Worm (Caenorhabditis elegans): ENCODE measurements around the gene lurp-1.

lurp-1 gene

DNA sequence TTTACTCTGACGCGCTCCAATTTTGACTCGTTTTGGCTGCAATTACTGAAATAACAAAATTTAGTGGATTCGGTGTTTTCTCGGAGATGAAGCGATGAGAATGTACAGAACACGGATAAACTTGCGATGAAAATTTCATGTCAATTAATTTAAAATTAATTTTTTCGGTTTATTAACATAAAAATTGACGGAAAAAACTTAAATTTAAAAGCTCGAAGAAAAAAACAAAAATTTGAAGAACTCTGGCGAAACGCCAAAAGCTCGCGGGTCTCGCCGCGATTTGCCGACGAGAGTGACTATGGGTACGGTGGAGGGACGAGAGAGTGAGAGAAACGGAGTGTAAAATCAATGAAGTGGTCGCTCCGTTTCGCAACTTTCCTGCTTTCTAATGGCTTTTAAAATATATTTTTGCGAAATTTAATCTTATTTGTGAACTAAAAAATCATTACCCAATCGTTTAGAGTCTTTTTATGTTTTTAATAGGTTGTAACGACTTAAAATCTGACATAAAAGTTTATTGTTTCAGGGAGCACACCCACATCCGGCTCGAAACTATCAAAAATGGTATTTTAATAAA is 12.0 kb upstream of the lurp-1 start, which contains the start of the genes gmps-1 and cap-2 (continued):
- TF ChIP-seq dsc-1 (tag; optimal IDR thresholded peaks at IDR 0.05) = peak; percentile 98
- TF ChIP-seq F16B12.6 (tag; optimal IDR thresholded peaks at IDR 0.05) = peak; percentile 71
- TF ChIP-seq mep-1 (tag; optimal IDR thresholded peaks at IDR 0.05) = peak; percentile 94
- TF ChIP-seq nhr-90 (tag; optimal IDR thresholded peaks at IDR 0.05; ENCODE audit: poor library complexity) = peak; percentile 96
- peak; percentile 98 for TF ChIP-seq nhr-85 (tag)
- peak; percentile 95 for TF ChIP-seq mab-9 (GFP tag; IDR thresholded peaks at IDR 0.05)
- TF ChIP-seq hlh-4 (tag; optimal IDR thresholded peaks at IDR 0.05) = no peak
- peak; percentile 95 for TF ChIP-seq lin-13 (GFP tag; optimal IDR thresholded peaks at IDR 0.05)
- peak; percentile 92 for TF ChIP-seq efl-3 (GFP tag; optimal IDR thresholded peaks at IDR 0.05)
- TF ChIP-seq blmp-1 (tag; optimal IDR thresholded peaks at IDR 0.05) = peak; percentile 81
- peak; percentile 96 for TF ChIP-seq lin-14 (GFP tag; optimal IDR thresholded peaks at IDR 0.05)
- TF ChIP-seq nhr-11 (tag; optimal IDR thresholded peaks at IDR 0.05) = peak; percentile 92
- TF ChIP-seq isw-1 (GFP tag; IDR thresholded peaks at IDR 0.05) = peak; percentile 97
- TF ChIP-seq pag-3 (tag; optimal IDR thresholded peaks at IDR 0.05; ENCODE audit: borderline replicate concordance, insufficient read depth) = no peak
- TF ChIP-seq unc-62 (GFP tag; optimal IDR thresholded peaks at IDR 0.05) = peak; percentile 78
- TF ChIP-seq elt-3 (tag; optimal IDR thresholded peaks at IDR 0.05) = peak in 4 of 6 experiments; percentile 23 to 86 (median 46)
- TF ChIP-seq nhr-76 (tag; optimal IDR thresholded peaks at IDR 0.05) = no peak
- TF ChIP-seq Y116A8C.19 (tag; optimal IDR thresholded peaks at IDR 0.05; ENCODE audit: borderline replicate concordance) = no peak
- TF ChIP-seq lin-39 (tag; optimal IDR thresholded peaks at IDR 0.05) = peak; percentile 97
- TF ChIP-seq ceh-8 (GFP tag; optimal IDR thresholded peaks at IDR 0.05) = peak; percentile 94
- peak; percentile 98 for TF ChIP-seq snu-23 (GFP tag; optimal IDR thresholded peaks at IDR 0.05)
- TF ChIP-seq hlh-17 (GFP tag; optimal IDR thresholded peaks at IDR 0.05; ENCODE audit: borderline replicate concordance) = no peak
- peak; percentile 76 for TF ChIP-seq ceh-90 (tag; optimal IDR thresholded peaks at IDR 0.05)
- TF ChIP-seq unc-86 (tag; optimal IDR thresholded peaks at IDR 0.05) = peak; percentile 98
- TF ChIP-seq fos-1 (tag; optimal IDR thresholded peaks at IDR 0.05) = peak; percentile 93
- peak in 1 of 2 experiments; percentile 86 for TF ChIP-seq mdl-1 (tag; optimal IDR thresholded peaks at IDR 0.05)
- peak; percentile 88 for TF ChIP-seq C34B4.2 (tag; optimal IDR thresholded peaks at IDR 0.05)
- TF ChIP-seq unc-130 (tag; optimal IDR thresholded peaks at IDR 0.05) = peak; percentile 89
- TF ChIP-seq aha-1 (tag; optimal IDR thresholded peaks at IDR 0.05) = peak; percentile 85
- peak; percentile 49 for TF ChIP-seq unc-30 (tag; optimal IDR thresholded peaks at IDR 0.05)
- peak; percentile 81 for TF ChIP-seq lin-15B (tag; optimal IDR thresholded peaks at IDR 0.05)
- peak; percentile 85 for TF ChIP-seq fkh-4 (tag; optimal IDR thresholded peaks at IDR 0.05; ENCODE audit: borderline replicate concordance)
- TF ChIP-seq irx-1 (tag; optimal IDR thresholded peaks at IDR 0.05) = peak; percentile 97
- TF ChIP-seq ceh-88 (GFP tag; IDR thresholded peaks at IDR 0.05) = peak; percentile 92
- peak; percentile 93 for TF ChIP-seq aly-2 (tag; optimal IDR thresholded peaks at IDR 0.05)
- peak; percentile 98 for TF ChIP-seq rnt-1 (tag; optimal IDR thresholded peaks at IDR 0.05)
- TF ChIP-seq nhr-77 (tag; optimal IDR thresholded peaks at IDR 0.05) = peak; percentile 90
- TF ChIP-seq grh-1 (GFP tag; IDR thresholded peaks at IDR 0.05) = peak; percentile 95
- no peak for TF ChIP-seq alr-1 (tag; optimal IDR thresholded peaks at IDR 0.05; ENCODE audit: borderline replicate concordance)
- TF ChIP-seq dpl-1 (GFP tag; optimal IDR thresholded peaks at IDR 0.05) = peak; percentile 83 to 89 (median 87)
- peak; percentile 94 for TF ChIP-seq pax-3 (tag; optimal IDR thresholded peaks at IDR 0.05)
- TF ChIP-seq zip-4 (GFP tag; optimal IDR thresholded peaks at IDR 0.05) = peak; percentile 96
- TF ChIP-seq pqm-1 (tag; optimal IDR thresholded peaks at IDR 0.05) = no peak
- TF ChIP-seq sox-4 (tag; optimal IDR thresholded peaks at IDR 0.05) = peak; percentile 91
- no peak for TF ChIP-seq nhr-12 (tag; optimal IDR thresholded peaks at IDR 0.05)
- TF ChIP-seq nhr-237 (tag; optimal IDR thresholded peaks at IDR 0.05) = peak; percentile 76
